Worm (Caenorhabditis elegans): Measurements from ENCODE around the gene T22H9.1.

ce11 chrV:350822-351221 lies 8.7 kb upstream of the T22H9.1 start:
- no peak for TF ChIP-seq spr-1 (tag; optimal IDR thresholded peaks at IDR 0.05)
- no peak for TF ChIP-seq nhr-111 (GFP tag; optimal IDR thresholded peaks at IDR 0.05)
- TF ChIP-seq pqm-1 (tag; optimal IDR thresholded peaks at IDR 0.05) = no peak
- no peak for TF ChIP-seq snpc-4 (tag; optimal IDR thresholded peaks at IDR 0.05)

Measured in whole organism, L4 larva.